Worm (Caenorhabditis elegans) whole organism, early embryonic: Measurements from ENCODE around the gene T18D3.1.

Experiments
- B0310.2 ChIP-seq: sonication (generic microtip); optimal IDR thresholded peaks from 2 replicates; lab custom pipeline; 2016; ENCODE audit warnings: mild to moderate bottlenecking, missing genetic modification characterization, missing compliant biosample characterization
- F13C5.2 ChIP-seq: sonication (generic microtip); optimal IDR thresholded peaks from 2 replicates; lab custom pipeline; 2017; ENCODE audit warnings: mild to moderate bottlenecking, missing genetic modification characterization, inconsistent platforms, missing compliant biosample characterization
- aly-1 ChIP-seq: sonication (generic microtip); optimal IDR thresholded peaks from 2 replicates; lab custom pipeline; 2016; ENCODE audit warnings: missing genetic modification characterization, missing compliant biosample characterization
- ama-1 ChIP-seq: fragments of 150-350 bp; optimal IDR thresholded peaks from 2 replicates; lab custom pipeline; 2014
- ceh-13 ChIP-seq: fragments of 200-800 bp; sonication (Bioruptor generic); optimal IDR thresholded peaks from 2 replicates; lab custom pipeline; 2018; ENCODE audit warnings: mild to moderate bottlenecking, missing genetic modification characterization, missing compliant biosample characterization
- ceh-36 ChIP-seq: sonication (generic microtip); optimal IDR thresholded peaks from 2 replicates; lab custom pipeline; 2016; ENCODE audit warnings: missing genetic modification characterization, inconsistent platforms, missing compliant biosample characterization
- ets-7 ChIP-seq: sonication (generic microtip); optimal IDR thresholded peaks from 2 replicates; lab custom pipeline; 2016; ENCODE audit warnings: missing genotype, missing genetic modification characterization, missing compliant biosample characterization
- flt-1 ChIP-seq: fragments of 200-800 bp; sonication (Bioruptor generic); IDR thresholded peaks from 2 replicates; pipeline ENCODE4 v1.3.6; 2022; ENCODE audit warnings: missing genetic modification characterization, missing compliant biosample characterization
- hmbx-1 ChIP-seq: sonication (generic microtip); optimal IDR thresholded peaks from 2 replicates; lab custom pipeline; 2016; ENCODE audit warnings: mild to moderate bottlenecking, missing genetic modification characterization, missing compliant biosample characterization
- hmg-4 ChIP-seq: fragments of 200-800 bp; sonication (Bioruptor generic); optimal IDR thresholded peaks from 2 replicates; lab custom pipeline; 2018; ENCODE audit warnings: mild to moderate bottlenecking, missing genetic modification characterization, missing compliant biosample characterization
- hnd-1 ChIP-seq: sonication (generic microtip); optimal IDR thresholded peaks from 2 replicates; lab custom pipeline; 2016; ENCODE audit warnings: missing genetic modification characterization, missing compliant biosample characterization
- pes-1 ChIP-seq: fragments of 200-800 bp; sonication (Bioruptor generic); IDR thresholded peaks from 2 replicates; pipeline ENCODE4 v1.3.6; 2022; ENCODE audit warnings: missing genetic modification reagents, missing genetic modification characterization, missing compliant biosample characterization
- scrt-1 ChIP-seq: fragments of 200-800 bp; sonication (Bioruptor generic); IDR thresholded peaks from 2 replicates; pipeline ENCODE4 v1.3.6; 2022; ENCODE audit warnings: missing genetic modification characterization, missing compliant biosample characterization
- sea-1 ChIP-seq: fragments of 200-800 bp; sonication (Bioruptor generic); conservative IDR thresholded peaks from 2 replicates; pipeline ENCODE4 v1.3.6; 2022; ENCODE audit warnings: missing genetic modification characterization, missing compliant biosample characterization
- tbx-11 ChIP-seq: fragments of 200-800 bp; sonication (Bioruptor generic); IDR thresholded peaks from 2 replicates; pipeline ENCODE4 v1.3.6; 2022; ENCODE audit warnings: missing genetic modification characterization, missing compliant biosample characterization
- tbx-37 ChIP-seq: fragments of 200-800 bp; sonication (Bioruptor generic); conservative IDR thresholded peaks from 2 replicates; pipeline ENCODE4 v1.3.6; 2022; ENCODE audit warnings: missing genetic modification reagents, missing genetic modification characterization, missing compliant biosample characterization
- tra-4 ChIP-seq: sonication (generic microtip); optimal IDR thresholded peaks from 2 replicates; lab custom pipeline; 2017; ENCODE audit warnings: missing genetic modification characterization, missing compliant biosample characterization

Gene T18D3.1

DNA sequence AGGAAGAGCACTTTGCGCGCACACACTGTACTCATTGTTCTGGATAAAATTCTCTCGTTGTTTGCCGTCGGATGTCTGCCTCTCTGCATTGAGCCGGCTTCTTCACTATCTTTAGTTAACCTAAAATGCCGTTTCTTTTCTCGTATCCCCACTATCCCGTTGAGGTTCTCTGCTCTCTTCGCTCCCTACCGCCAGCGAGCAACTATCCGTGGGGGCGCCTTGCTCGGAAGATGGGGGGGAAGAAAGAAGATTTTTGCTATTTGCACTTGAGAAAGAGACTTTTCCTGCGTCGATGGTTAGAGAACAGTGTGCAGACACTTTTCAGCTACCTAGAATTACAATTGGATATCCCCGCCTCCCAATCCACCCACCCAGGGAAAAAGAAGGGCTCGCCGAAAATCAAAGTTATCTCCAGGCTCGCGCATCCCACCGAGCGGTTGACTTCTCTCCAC, 13.1 kb downstream of the T18D3.1 start, which contains the start of gene myo-2:
TSS of gene myo-2 (plus strand) at position 402 of the 452 bp plus-strand sequence.
- TF ChIP-seq tra-4 (tag; lab: Kevin White, UChicago) (no peak), ets-7 (tag; lab: Kevin White, UChicago) (no peak), ceh-13 (GFP tag; lab: Kevin White, UChicago) (no peak), sea-1 (GFP tag; lab: Robert Waterston, UW) (no peak), aly-1 (tag; lab: Kevin White, UChicago) (no peak), tbx-37 (no peak), F13C5.2 (tag; lab: Kevin White, UChicago) (no peak), hnd-1 (tag; lab: Kevin White, UChicago) (no peak), tbx-11 (GFP tag; lab: Robert Waterston, UW) (no peak), hmbx-1 (tag; lab: Kevin White, UChicago) (no peak), B0310.2 (no peak), flt-1 (GFP tag; lab: Robert Waterston, UW) (no peak), ama-1 (lab: Kevin White, UChicago) (no peak), pes-1 (GFP tag; lab: Robert Waterston, UW) (no peak), hmg-4 (GFP tag; lab: Kevin White, UChicago) (no peak), ceh-36 (tag; lab: Kevin White, UChicago) (no peak), scrt-1 (GFP tag; lab: Robert Waterston, UW) (no peak)

DNA sequence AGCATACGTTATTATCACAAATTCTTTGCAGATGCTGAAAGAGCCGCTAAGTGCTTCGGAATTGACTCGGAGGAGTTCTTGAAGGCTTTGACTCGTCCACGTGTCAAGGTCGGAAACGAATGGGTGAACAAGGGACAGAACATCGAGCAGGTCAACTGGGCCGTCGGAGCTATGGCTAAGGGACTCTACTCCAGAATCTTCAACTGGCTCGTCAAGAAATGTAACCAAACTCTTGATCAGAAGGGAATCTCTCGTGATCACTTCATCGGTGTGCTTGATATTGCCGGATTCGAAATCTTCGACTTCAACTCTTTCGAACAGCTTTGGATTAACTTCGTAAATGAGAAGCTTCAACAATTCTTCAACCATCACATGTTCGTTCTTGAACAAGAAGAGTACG, 15.3 kb downstream of the T18D3.1 start:
- TF ChIP-seq ets-7 (tag; lab: Kevin White, UChicago) = no peak
- TF ChIP-seq tbx-11 (GFP tag; lab: Robert Waterston, UW) = no peak
- no peak for TF ChIP-seq aly-1 (tag; lab: Kevin White, UChicago)
- no peak for TF ChIP-seq sea-1 (GFP tag; lab: Robert Waterston, UW)
- TF ChIP-seq ceh-36 (tag; lab: Kevin White, UChicago) = no peak
- no peak for TF ChIP-seq scrt-1 (GFP tag; lab: Robert Waterston, UW)

- TF ChIP-seq flt-1 (GFP tag; lab: Robert Waterston, UW) (no peak), hmbx-1 (tag; lab: Kevin White, UChicago) (no peak), sea-1 (GFP tag; lab: Robert Waterston, UW) (no peak), ceh-36 (tag; lab: Kevin White, UChicago) (no peak), tra-4 (tag; lab: Kevin White, UChicago) (no peak), aly-1 (tag; lab: Kevin White, UChicago) (no peak), ama-1 (lab: Kevin White, UChicago) (no peak), F13C5.2 (tag; lab: Kevin White, UChicago) (no peak), B0310.2 (no peak), hnd-1 (tag; lab: Kevin White, UChicago) (no peak), tbx-11 (GFP tag; lab: Robert Waterston, UW) (no peak)
These were observed 17.7 kb downstream of the T18D3.1 start for ce11 chrX:12472232-12472631.

DNA sequence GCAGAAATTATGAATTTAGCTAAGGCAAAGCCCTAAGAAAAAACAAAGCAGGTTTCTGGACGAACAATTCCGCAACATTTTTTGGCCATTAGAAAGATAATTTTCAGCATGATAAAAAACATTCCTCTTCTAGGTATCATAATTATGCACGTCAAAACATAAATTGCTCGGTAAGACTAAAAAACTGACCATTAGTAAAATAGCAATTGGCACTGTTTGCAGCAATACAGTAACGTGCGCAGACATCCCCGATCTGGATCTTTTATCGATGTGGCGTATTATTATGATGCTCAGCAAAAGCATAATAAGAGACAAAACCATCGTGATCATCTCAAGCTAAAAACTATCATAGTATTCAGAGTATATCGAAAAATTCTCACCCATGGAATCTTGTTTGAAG, 21.9 kb downstream of the T18D3.1 start:
- TF ChIP-seq hmg-4 (GFP tag; lab: Kevin White, UChicago) (no peak), tra-4 (tag; lab: Kevin White, UChicago) (no peak)

DNA sequence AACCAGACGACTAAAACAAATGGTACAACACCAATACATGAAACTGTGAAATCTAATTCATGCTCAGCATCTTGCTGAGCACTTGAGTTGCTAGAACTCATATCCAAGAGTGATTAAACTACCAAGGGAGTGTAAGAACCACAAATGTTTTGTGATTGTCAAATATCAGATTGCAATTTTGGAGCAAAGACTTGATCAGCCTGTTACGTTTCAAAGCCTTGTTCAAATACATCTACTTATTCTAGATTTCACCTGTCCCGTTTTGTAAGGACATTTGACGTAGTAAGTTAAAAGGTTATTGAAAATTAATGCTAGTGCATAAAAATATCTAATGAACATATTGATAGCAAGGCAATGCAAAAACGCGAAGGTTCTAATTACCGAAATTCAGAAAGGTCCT, 22.8 kb downstream of the T18D3.1 start, which contains the start of gene F45E6.1:
TSS of gene F45E6.1 (minus strand) at position 101 of the 400 bp plus-strand sequence.
- TF ChIP-seq ama-1 (lab: Kevin White, UChicago) (no peak), tbx-11 (GFP tag; lab: Robert Waterston, UW) (no peak), sea-1 (GFP tag; lab: Robert Waterston, UW) (no peak), ceh-36 (tag; lab: Kevin White, UChicago) (no peak), F13C5.2 (tag; lab: Kevin White, UChicago) (no peak), ets-7 (tag; lab: Kevin White, UChicago) (no peak), hnd-1 (tag; lab: Kevin White, UChicago) (no peak), pes-1 (GFP tag; lab: Robert Waterston, UW) (no peak), tra-4 (tag; lab: Kevin White, UChicago) (no peak)

ce11 chrX:12478465-12478864, 23.9 kb downstream of the T18D3.1 start:
- no peak for TF ChIP-seq B0310.2
- TF ChIP-seq hmg-4 (GFP tag; lab: Kevin White, UChicago) = no peak
- no peak for TF ChIP-seq sea-1 (GFP tag; lab: Robert Waterston, UW)
- no peak for TF ChIP-seq pes-1 (GFP tag; lab: Robert Waterston, UW)
- TF ChIP-seq tbx-37 = no peak
- TF ChIP-seq ceh-13 (GFP tag; lab: Kevin White, UChicago) = no peak
- no peak for TF ChIP-seq tra-4 (tag; lab: Kevin White, UChicago)
- no peak for TF ChIP-seq ets-7 (tag; lab: Kevin White, UChicago)
- TF ChIP-seq flt-1 (GFP tag; lab: Robert Waterston, UW) = no peak
- no peak for TF ChIP-seq ama-1 (lab: Kevin White, UChicago)
- no peak for TF ChIP-seq F13C5.2 (tag; lab: Kevin White, UChicago)
- no peak for TF ChIP-seq tbx-11 (GFP tag; lab: Robert Waterston, UW)

DNA sequence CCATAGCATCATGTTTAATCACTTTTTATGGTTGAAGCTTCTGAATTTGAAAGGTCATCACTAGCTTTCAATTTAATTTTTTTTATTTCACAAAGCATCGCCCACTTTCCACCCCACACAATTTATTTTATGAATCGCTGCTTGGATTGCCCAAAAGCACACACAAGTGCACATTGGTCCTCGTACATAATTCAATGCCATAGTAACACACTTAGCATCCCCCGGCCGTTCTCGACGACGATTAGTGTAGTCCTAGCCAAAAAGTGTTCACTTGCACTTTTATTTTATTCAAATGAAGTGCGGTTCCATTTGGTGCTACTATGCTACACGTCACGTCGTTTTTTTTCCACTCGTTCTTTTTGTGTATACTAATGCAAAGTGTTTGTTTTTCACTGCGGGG, 24.5 kb downstream of the T18D3.1 start:
- TF ChIP-seq aly-1 (tag; lab: Kevin White, UChicago) (no peak), F13C5.2 (tag; lab: Kevin White, UChicago) (no peak), ama-1 (lab: Kevin White, UChicago) (no peak), tra-4 (tag; lab: Kevin White, UChicago) (no peak), ets-7 (tag; lab: Kevin White, UChicago) (no peak), hmbx-1 (tag; lab: Kevin White, UChicago) (no peak), hmg-4 (GFP tag; lab: Kevin White, UChicago) (no peak)
